Worm (Caenorhabditis elegans) whole organism, L4/young adult: Measurements from ENCODE around the gene K09C8.9.

Experiments used
- W03F9.2 ChIP-seq: fragments of 150-350 bp; optimal IDR thresholded peaks from 2 replicates; lab custom pipeline; 2014; ENCODE audit warnings: missing biosample characterization, missing genetic modification characterization
- dao-5 ChIP-seq: sonication (generic microtip); optimal IDR thresholded peaks from 2 replicates; lab custom pipeline; 2016; ENCODE audit warnings: missing genotype, missing genetic modification characterization, moderate library complexity, missing compliant biosample characterization
- him-1 ChIP-seq: sonication (generic microtip); optimal IDR thresholded peaks from 2 replicates; lab custom pipeline; 2016; ENCODE audit warnings: missing genotype, missing genetic modification reagents, missing genetic modification characterization, missing compliant biosample characterization

- TF ChIP-seq W03F9.2 (tag; lab: Kevin White, UChicago), result no peak
- no peak for TF ChIP-seq him-1 (tag; lab: Kevin White, UChicago)
- TF ChIP-seq dao-5 (tag; lab: Kevin White, UChicago), result no peak
Measured at ce11 chrX:10990855-10991176, 23.2 kb upstream of the K09C8.9 start.
